Fruit fly (Drosophila melanogaster) whole organism, prepupa: ENCODE measurements around the gene Cpr66Cb.

Experiments
- CG10631 ChIP-seq: fragments of 200-800 bp; sonication (Bioruptor generic); optimal IDR thresholded peaks from 2 replicates; lab custom pipeline; 2016; ENCODE audit warnings: missing biosample characterization, missing genetic modification characterization
- CG11294 ChIP-seq: fragments of 200-800 bp; sonication (Bioruptor generic); IDR thresholded peaks from 2 replicates; pipeline ENCODE4 v1.3.6; 2022; ENCODE audit warnings: missing biosample characterization, missing genetic modification characterization
- CG11762 ChIP-seq: fragments of 200-800 bp; sonication (Bioruptor generic); optimal IDR thresholded peaks from 3 replicates; lab custom pipeline; 2016; ENCODE audit warnings: missing biosample characterization, missing genetic modification characterization; ENCODE audit not compliant: insufficient read depth
- CG11902 ChIP-seq: fragments of 200-800 bp; sonication (Bioruptor generic); optimal IDR thresholded peaks from 3 replicates; lab custom pipeline; 2016; ENCODE audit warnings: missing biosample characterization, missing genetic modification characterization
- CG15336 ChIP-seq: fragments of 200-800 bp; sonication (Bioruptor generic); IDR thresholded peaks from 2 replicates; pipeline ENCODE4 v1.3.6; 2022; ENCODE audit warnings: missing biosample characterization, missing genetic modification characterization
- CG1621 ChIP-seq: fragments of 200-800 bp; sonication (Bioruptor generic); optimal IDR thresholded peaks from 3 replicates; lab custom pipeline; 2018; ENCODE audit warnings: missing biosample characterization, mild to moderate bottlenecking, missing genetic modification characterization
- CG3032 ChIP-seq: fragments of 200-800 bp; optimal IDR thresholded peaks from 2 replicates; lab custom pipeline; 2019; ENCODE audit warnings: missing biosample characterization, mild to moderate bottlenecking, missing genetic modification characterization, moderate library complexity
- CG31627 ChIP-seq: fragments of 200-800 bp; sonication (Bioruptor generic); optimal IDR thresholded peaks from 3 replicates; lab custom pipeline; 2016; ENCODE audit warnings: missing biosample characterization, missing genetic modification characterization
- CG32006 ChIP-seq: fragments of 200-800 bp; sonication (Bioruptor generic); optimal IDR thresholded peaks from 3 replicates; lab custom pipeline; 2017; ENCODE audit warnings: missing biosample characterization, mild to moderate bottlenecking, missing genetic modification characterization
- CG34406 ChIP-seq: fragments of 200-800 bp; sonication (Bioruptor generic); optimal IDR thresholded peaks from 3 replicates; lab custom pipeline; 2016; ENCODE audit warnings: missing biosample characterization, missing genetic modification characterization
- CG3919 ChIP-seq: fragments of 200-800 bp; sonication (Bioruptor generic); optimal IDR thresholded peaks from 3 replicates; lab custom pipeline; 2016; ENCODE audit warnings: missing biosample characterization, missing genetic modification characterization
- CG4318 ChIP-seq: fragments of 200-800 bp; sonication (Bioruptor generic); optimal IDR thresholded peaks from 3 replicates; lab custom pipeline; 2017; ENCODE audit warnings: missing biosample characterization, mild to moderate bottlenecking, missing genetic modification characterization
- CG6854 ChIP-seq: fragments of 200-800 bp; sonication (Bioruptor generic); optimal IDR thresholded peaks from 2 replicates; lab custom pipeline; 2017; ENCODE audit warnings: missing biosample characterization, mild to moderate bottlenecking, missing genetic modification characterization
- CG7368 ChIP-seq: fragments of 200-800 bp; sonication (Bioruptor generic); optimal IDR thresholded peaks from 3 replicates; lab custom pipeline; 2016; ENCODE audit warnings: missing biosample characterization, missing genetic modification characterization
- CG8119 ChIP-seq: fragments of 200-800 bp; sonication (Bioruptor generic); IDR thresholded peaks from 3 replicates; pipeline ENCODE4 v1.3.6; 2022; ENCODE audit warnings: missing biosample characterization, missing genetic modification characterization
- CG8632 ChIP-seq: fragments of 200-800 bp; sonication (Bioruptor generic); optimal IDR thresholded peaks from 3 replicates; lab custom pipeline; 2016; ENCODE audit warnings: missing biosample characterization, missing genetic modification characterization
- CG9139 ChIP-seq: fragments of 200-800 bp; sonication (Bioruptor generic); optimal IDR thresholded peaks from 3 replicates; lab custom pipeline; 2017; ENCODE audit warnings: missing biosample characterization, mild to moderate bottlenecking, missing genetic modification characterization
- Eip75B ChIP-seq: fragments of 200-800 bp; sonication (Bioruptor generic); optimal IDR thresholded peaks from 3 replicates; lab custom pipeline; 2016; ENCODE audit warnings: missing biosample characterization, missing genetic modification characterization
- Eip78C ChIP-seq: fragments of 200-800 bp; sonication (Bioruptor generic); peaks from one replicate; lab custom pipeline; 2016; ENCODE audit warnings: missing biosample characterization, missing genetic modification characterization
- Eip93F ChIP-seq: fragments of 200-800 bp; sonication (Bioruptor generic); optimal IDR thresholded peaks from 2 replicates; lab custom pipeline; 2016; ENCODE audit warnings: missing biosample characterization, mild to moderate bottlenecking, missing genetic modification characterization
- Ets21C ChIP-seq: fragments of 200-800 bp; sonication (Bioruptor generic); optimal IDR thresholded peaks from 3 replicates; lab custom pipeline; 2016; ENCODE audit warnings: missing biosample characterization, missing genetic modification characterization
- Ets96B ChIP-seq: fragments of 200-800 bp; optimal IDR thresholded peaks from 2 replicates; lab custom pipeline; 2019; ENCODE audit warnings: missing biosample characterization, mild to moderate bottlenecking, missing genetic modification characterization, moderate library complexity
- Gug ChIP-seq: fragments of 200-800 bp; sonication (Bioruptor generic); IDR thresholded peaks from 2 replicates; pipeline ENCODE4 v1.3.6; 2022; ENCODE audit warnings: missing biosample characterization, missing genetic modification characterization
- Hr4 ChIP-seq: fragments of 200-800 bp; sonication (Bioruptor generic); optimal IDR thresholded peaks from 3 replicates; lab custom pipeline; 2016; ENCODE audit warnings: missing biosample characterization, missing genetic modification characterization
- Lpt ChIP-seq: fragments of 200-800 bp; sonication (Bioruptor generic); optimal IDR thresholded peaks from 3 replicates; lab custom pipeline; 2016; ENCODE audit warnings: missing biosample characterization, missing genetic modification characterization
- Met ChIP-seq: fragments of 200-800 bp; sonication (Bioruptor generic); optimal IDR thresholded peaks from 3 replicates; lab custom pipeline; 2016; ENCODE audit warnings: missing biosample characterization, missing genetic modification characterization
- OdsH ChIP-seq: fragments of 200-800 bp; sonication (Bioruptor generic); optimal IDR thresholded peaks from 3 replicates; lab custom pipeline; 2016; ENCODE audit warnings: missing biosample characterization, missing genetic modification characterization
- Smox ChIP-seq: fragments of 200-800 bp; sonication (Bioruptor generic); optimal IDR thresholded peaks from 3 replicates; lab custom pipeline; 2016; ENCODE audit warnings: missing biosample characterization, missing genetic modification characterization
- Sox15 ChIP-seq: fragments of 200-800 bp; sonication (Bioruptor generic); optimal IDR thresholded peaks from 3 replicates; lab custom pipeline; 2016; ENCODE audit warnings: missing biosample characterization, missing genetic modification characterization
- achi ChIP-seq: fragments of 200-800 bp; sonication (Bioruptor generic); optimal IDR thresholded peaks from 3 replicates; lab custom pipeline; 2016; ENCODE audit warnings: missing biosample characterization, missing genetic modification characterization
- acj6 ChIP-seq: fragments of 200-800 bp; sonication (Bioruptor generic); optimal IDR thresholded peaks from 3 replicates; lab custom pipeline; 2016; ENCODE audit warnings: missing biosample characterization, missing genetic modification characterization
- cyc ChIP-seq: fragments of 200-800 bp; sonication (Bioruptor generic); optimal IDR thresholded peaks from 3 replicates; lab custom pipeline; 2016; ENCODE audit warnings: missing biosample characterization, missing genetic modification characterization
- dac ChIP-seq: fragments of 200-800 bp; sonication (Bioruptor generic); optimal IDR thresholded peaks from 2 replicates; lab custom pipeline; 2017; ENCODE audit warnings: missing biosample characterization, mild to moderate bottlenecking, missing genetic modification characterization
- dsx ChIP-seq: fragments of 200-800 bp; optimal IDR thresholded peaks from 3 replicates; lab custom pipeline; 2019; ENCODE audit warnings: missing biosample characterization, mild to moderate bottlenecking, missing genetic modification characterization, moderate library complexity; ENCODE audit not compliant: poor library complexity, severe bottlenecking
- eg ChIP-seq: fragments of 200-800 bp; sonication (Bioruptor generic); IDR thresholded peaks from 3 replicates; pipeline ENCODE4 v1.3.6; 2022; ENCODE audit warnings: missing biosample characterization, missing genetic modification characterization
- esn ChIP-seq: fragments of 200-800 bp; sonication (Bioruptor generic); optimal IDR thresholded peaks from 2 replicates; lab custom pipeline; 2016; ENCODE audit warnings: missing biosample characterization, mild to moderate bottlenecking, missing genetic modification characterization, moderate library complexity
- fd85E ChIP-seq: fragments of 200-800 bp; sonication (Bioruptor generic); optimal IDR thresholded peaks from 3 replicates; lab custom pipeline; 2016; ENCODE audit warnings: missing biosample characterization, missing genetic modification characterization
- net ChIP-seq: fragments of 200-800 bp; sonication (Bioruptor generic); optimal IDR thresholded peaks from 3 replicates; lab custom pipeline; 2016; ENCODE audit warnings: missing biosample characterization, missing genetic modification characterization
- pdm3 ChIP-seq: fragments of 200-800 bp; sonication (Bioruptor generic); optimal IDR thresholded peaks from 3 replicates; lab custom pipeline; 2016; ENCODE audit warnings: missing biosample characterization, missing genetic modification characterization
- salr ChIP-seq, 2 experiments: fragments of 200-800 bp; sonication (Bioruptor generic); optimal IDR thresholded peaks; 3 replicates each; lab custom pipeline; 2016 to 2018; ENCODE audit warnings: missing biosample characterization in 2 of 2, missing genetic modification characterization in 2 of 2, mild to moderate bottlenecking in 1 of 2
- ss ChIP-seq, 2 experiments: fragments of 200-800 bp; sonication (Bioruptor generic); optimal IDR thresholded peaks; 2 replicates in 1 of 2; 3 replicates in 1 of 2; lab custom pipeline; 2017 to 2018; ENCODE audit warnings: mild to moderate bottlenecking in 2 of 2, missing biosample characterization in 2 of 2, missing genetic modification characterization in 2 of 2, moderate library complexity in 1 of 2
- topi ChIP-seq: fragments of 200-800 bp; sonication (Bioruptor generic); optimal IDR thresholded peaks from 3 replicates; lab custom pipeline; 2016; ENCODE audit warnings: missing biosample characterization, missing genetic modification characterization
- vri ChIP-seq: fragments of 200-800 bp; sonication (Bioruptor generic); optimal IDR thresholded peaks from 3 replicates; lab custom pipeline; 2016; ENCODE audit warnings: missing biosample characterization, mild to moderate bottlenecking, missing genetic modification characterization

The Cpr66Cb gene

DNA sequence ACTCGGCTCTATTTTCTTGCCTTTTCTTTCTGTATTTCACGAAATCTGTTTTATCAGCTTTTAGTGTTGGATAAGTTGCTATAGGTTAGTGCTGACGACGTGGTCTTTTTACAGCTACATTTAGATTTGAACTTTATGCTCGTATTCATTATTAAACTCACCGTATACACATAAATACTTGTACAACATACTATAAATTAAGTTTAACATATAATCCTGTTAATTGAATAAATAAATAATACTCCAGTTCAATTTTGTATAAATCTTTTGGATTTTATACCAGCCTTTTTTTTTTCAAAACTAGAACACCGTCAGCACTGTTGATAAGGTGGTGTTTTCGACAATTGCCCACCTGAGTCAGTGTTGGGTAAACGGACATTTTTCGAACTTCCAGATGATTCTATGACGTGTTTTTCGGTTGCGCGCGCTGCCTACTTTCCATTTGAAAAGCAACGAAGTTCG, 27.6 kb upstream of the Cpr66Cb start, which contains the start of gene BI-1 (continued):
- TF ChIP-seq OdsH (GFP tag; lab: Kevin White, UChicago) (no peak), Smox (GFP tag; lab: Kevin White, UChicago) (no peak), CG8632 (GFP tag; lab: Kevin White, UChicago) (peak; percentile 40), Ets96B (tag; lab: Kevin White, UChicago) (peak; percentile 39), Sox15 (GFP tag; lab: Kevin White, UChicago) (peak; percentile 19), CG4318 (GFP tag; lab: Kevin White, UChicago) (no peak), CG3032 (peak; percentile 66)

dm6 chr3L:8312290-8312689, 24.2 kb upstream of the Cpr66Cb start:
- no peak for TF ChIP-seq achi
- TF ChIP-seq net (GFP tag; lab: Kevin White, UChicago): no peak
- no peak for TF ChIP-seq CG32006
- no peak for TF ChIP-seq topi (GFP tag; lab: Kevin White, UChicago)
- TF ChIP-seq acj6 (GFP tag; lab: Kevin White, UChicago): no peak
- TF ChIP-seq Sox15 (GFP tag; lab: Kevin White, UChicago): no peak

- TF ChIP-seq dac (GFP tag; lab: Kevin White, UChicago) (no peak), esn (GFP tag; lab: Kevin White, UChicago) (no peak), CG31627 (GFP tag; lab: Kevin White, UChicago) (peak; percentile 30), OdsH (GFP tag; lab: Kevin White, UChicago) (peak; percentile 38), Hr4 (peak; percentile 55), Eip78C (peak; percentile 73), eg (peak; percentile 60; the same call in 2 of the 3 replicates), CG15336 (GFP tag; lab: Robert Waterston, UW) (peak; percentile 46; the same call in 1 of the 2 replicates), Met (GFP tag; lab: Kevin White, UChicago) (peak; percentile 33), achi (no peak), vri (GFP tag; lab: Kevin White, UChicago) (no peak)
These were observed 21.7 kb upstream of the Cpr66Cb start for dm6 chr3L:8314788-8315140.

- TF ChIP-seq achi: peak; percentile 10
- TF ChIP-seq Gug (GFP tag; lab: Robert Waterston, UW): peak; percentile 49; the same call in 1 of the 2 replicates
- TF ChIP-seq topi (GFP tag; lab: Kevin White, UChicago): peak; percentile 5
- peak; percentile 57 for TF ChIP-seq CG3032
- TF ChIP-seq CG11762: no peak
- peak; percentile 30 for TF ChIP-seq Ets21C (GFP tag; lab: Kevin White, UChicago)
- peak; percentile 48 for TF ChIP-seq esn (GFP tag; lab: Kevin White, UChicago)
- peak; percentile 47 for TF ChIP-seq OdsH (GFP tag; lab: Kevin White, UChicago)
- TF ChIP-seq salr (GFP tag; optimal IDR thresholded peaks at IDR 0.05; lab: Kevin White, UChicago): peak in 1 of 2 experiments; percentile 24
- TF ChIP-seq CG10631 (GFP tag; lab: Kevin White, UChicago): peak; percentile 47
- TF ChIP-seq ss (GFP tag; optimal IDR thresholded peaks at IDR 0.05; lab: Kevin White, UChicago): peak; percentile 46 to 58
- no peak for TF ChIP-seq fd85E (GFP tag; lab: Kevin White, UChicago)
- TF ChIP-seq Ets96B (tag; lab: Kevin White, UChicago): peak; percentile 26
- TF ChIP-seq Eip78C: peak; percentile 74
- peak; percentile 55 for TF ChIP-seq pdm3
- no peak for TF ChIP-seq CG34406
- no peak for TF ChIP-seq vri (GFP tag; lab: Kevin White, UChicago)
- TF ChIP-seq CG3919 (GFP tag; lab: Kevin White, UChicago): peak; percentile 40
- 0 out of 3 replicates have a peak, but pooled peaks have one; percentile 27 for TF ChIP-seq CG8119 (GFP tag; lab: Robert Waterston, UW)
- TF ChIP-seq dsx (GFP tag; lab: Kevin White, UChicago): no peak
- TF ChIP-seq Eip93F (GFP tag; lab: Kevin White, UChicago): peak; percentile 14
- TF ChIP-seq CG32006: peak; percentile 16
- TF ChIP-seq Eip75B (GFP tag; lab: Kevin White, UChicago): peak; percentile 34
- no peak for TF ChIP-seq CG11294 (GFP tag; lab: Robert Waterston, UW)
- TF ChIP-seq cyc (GFP tag; lab: Kevin White, UChicago): peak; percentile 14
- TF ChIP-seq Lpt (GFP tag; lab: Kevin White, UChicago): no peak
- TF ChIP-seq CG7368 (GFP tag; lab: Kevin White, UChicago): no peak
- peak; percentile 66 for TF ChIP-seq CG6854
- peak; percentile 7 for TF ChIP-seq CG11902 (GFP tag; lab: Kevin White, UChicago)
- peak; percentile 42 for TF ChIP-seq CG31627 (GFP tag; lab: Kevin White, UChicago)
- TF ChIP-seq CG1621 (tag; lab: Kevin White, UChicago): no peak
- peak; percentile 45 for TF ChIP-seq Smox (GFP tag; lab: Kevin White, UChicago)
- no peak for TF ChIP-seq CG8632 (GFP tag; lab: Kevin White, UChicago)
- peak; percentile 16 for TF ChIP-seq CG9139 (GFP tag; lab: Kevin White, UChicago)
These were observed 21.2 kb upstream of the Cpr66Cb start, which contains the start of gene Cpsf6 for dm6 chr3L:8315141-8315816. TSS of gene Cpsf6 (minus strand) at chr3L:8315502.
